Worm (Caenorhabditis elegans): ENCODE results near the gene C14F11.7.

Gene C14F11.7

ce11 chrX:6162037-6162436, 46.3 kb downstream of the C14F11.7 start:
- TF ChIP-seq T22C8.4 (GFP tag; IDR thresholded peaks at IDR 0.05) (no peak), med-1 (GFP tag; optimal IDR thresholded peaks at IDR 0.05; ENCODE audit: insufficient read depth) (no peak), tab-1 (GFP tag; IDR thresholded peaks at IDR 0.05) (no peak), ztf-23 (GFP tag; IDR thresholded peaks at IDR 0.05) (no peak), klf-2 (GFP tag; conservative IDR thresholded peaks at IDR 0.05) (no peak), cog-1 (tag; optimal IDR thresholded peaks at IDR 0.05) (no peak), flt-1 (GFP tag; IDR thresholded peaks at IDR 0.05) (no peak), ztf-29 (GFP tag; IDR thresholded peaks at IDR 0.05) (no peak), ref-1 (GFP tag; conservative IDR thresholded peaks at IDR 0.05) (no peak)

- TF ChIP-seq klf-2 (GFP tag; conservative IDR thresholded peaks at IDR 0.05) (no peak), med-1 (GFP tag; optimal IDR thresholded peaks at IDR 0.05; ENCODE audit: insufficient read depth) (no peak), flt-1 (GFP tag; IDR thresholded peaks at IDR 0.05) (no peak), T22C8.4 (GFP tag; IDR thresholded peaks at IDR 0.05) (no peak), ztf-23 (GFP tag; IDR thresholded peaks at IDR 0.05) (no peak), cog-1 (tag; optimal IDR thresholded peaks at IDR 0.05) (no peak), ref-1 (GFP tag; conservative IDR thresholded peaks at IDR 0.05) (no peak), ztf-29 (GFP tag; IDR thresholded peaks at IDR 0.05) (no peak)
Observed at ce11 chrX:6160427-6160826, 47.9 kb downstream of the C14F11.7 start, which contains the start of gene odd-2. TSS of gene odd-2 (minus strand) at chrX:6160527.

ce11 chrX:6159562-6159961, 48.8 kb downstream of the C14F11.7 start:
- TF ChIP-seq tab-1 (GFP tag; IDR thresholded peaks at IDR 0.05), result no peak
- no peak for TF ChIP-seq flt-1 (GFP tag; IDR thresholded peaks at IDR 0.05)
- TF ChIP-seq cog-1 (tag; optimal IDR thresholded peaks at IDR 0.05), result no peak
- TF ChIP-seq ztf-29 (GFP tag; IDR thresholded peaks at IDR 0.05), result no peak
- TF ChIP-seq med-1 (GFP tag; optimal IDR thresholded peaks at IDR 0.05; ENCODE audit: insufficient read depth), result no peak
- no peak for TF ChIP-seq T22C8.4 (GFP tag; IDR thresholded peaks at IDR 0.05)
- TF ChIP-seq klf-2 (GFP tag; conservative IDR thresholded peaks at IDR 0.05), result no peak

Measured in whole organism, midembryonic.